Fruit fly (Drosophila melanogaster): ENCODE results near the gene CG5641.

The CG5641 gene

dm6 chr3R:12402935-12403334 lies 26.1 kb downstream of the CG5641 start (continued):
- TF ChIP-seq dsx (GFP tag; optimal IDR thresholded peaks at IDR 0.05; ENCODE audit: poor library complexity, severe bottlenecking) = peak; percentile 98
- TF ChIP-seq esn (GFP tag; optimal IDR thresholded peaks at IDR 0.05) = peak; percentile 98
- TF ChIP-seq CG1621 (tag; optimal IDR thresholded peaks at IDR 0.05) = peak; percentile 94
- TF ChIP-seq dac (GFP tag; optimal IDR thresholded peaks at IDR 0.05) = peak; percentile 86
- TF ChIP-seq Gug (GFP tag; IDR thresholded peaks at IDR 0.05) = peak; percentile 85
- peak; percentile 99 for TF ChIP-seq svp (GFP tag)
- peak; percentile 97 for TF ChIP-seq lz (GFP tag; optimal IDR thresholded peaks at IDR 0.05)
- peak; percentile 96 for TF ChIP-seq CG11902 (GFP tag; optimal IDR thresholded peaks at IDR 0.05)
- TF ChIP-seq Hr38 (GFP tag; optimal IDR thresholded peaks at IDR 0.05) = no peak
- peak; percentile 98 for TF ChIP-seq spab (GFP tag; optimal IDR thresholded peaks at IDR 0.05)
- TF ChIP-seq CG3919 (GFP tag; optimal IDR thresholded peaks at IDR 0.05) = peak; percentile 100
- TF ChIP-seq pdm3 (GFP tag; optimal IDR thresholded peaks at IDR 0.05) = peak; percentile 93
- TF ChIP-seq Lpt (GFP tag; optimal IDR thresholded peaks at IDR 0.05) = peak; percentile 81
- TF ChIP-seq ss (GFP tag; optimal IDR thresholded peaks at IDR 0.05) = peak; percentile 97 to 98
- TF ChIP-seq topi (GFP tag; optimal IDR thresholded peaks at IDR 0.05) = peak; percentile 100
- peak; percentile 99 for TF ChIP-seq CG6854 (GFP tag; optimal IDR thresholded peaks at IDR 0.05)
- TF ChIP-seq Ets96B (tag; optimal IDR thresholded peaks at IDR 0.05) = peak; percentile 98
- TF ChIP-seq CG31627 (GFP tag; optimal IDR thresholded peaks at IDR 0.05) = peak; percentile 96
- TF ChIP-seq Sox14 (GFP tag; optimal IDR thresholded peaks at IDR 0.05) = peak; percentile 96
- peak; percentile 94 for TF ChIP-seq CG8319 (GFP tag; optimal IDR thresholded peaks at IDR 0.05)
- TF ChIP-seq Eip93F (GFP tag; optimal IDR thresholded peaks at IDR 0.05) = peak; percentile 96
- peak; percentile 75 for TF ChIP-seq CG11294 (GFP tag; IDR thresholded peaks at IDR 0.05)
- TF ChIP-seq fd85E (GFP tag; optimal IDR thresholded peaks at IDR 0.05) = peak; percentile 97
- TF ChIP-seq CG15336 (GFP tag; IDR thresholded peaks at IDR 0.05) = peak; percentile 95
- TF ChIP-seq CG6808 (GFP tag; optimal IDR thresholded peaks at IDR 0.05) = peak; percentile 95
- peak; percentile 94 for TF ChIP-seq net (GFP tag; optimal IDR thresholded peaks at IDR 0.05)
- TF ChIP-seq CG8632 (GFP tag; optimal IDR thresholded peaks at IDR 0.05) = peak; percentile 97

- TF ChIP-seq CG7368 (GFP tag; optimal IDR thresholded peaks at IDR 0.05) (no peak), CG6854 (GFP tag; optimal IDR thresholded peaks at IDR 0.05) (peak; percentile 51), fkh (GFP tag; optimal IDR thresholded peaks at IDR 0.05) (peak; percentile 98)
Measured at dm6 chr3R:12401672-12402296, 27.3 kb downstream of the CG5641 start, which contains the start of gene DNAlig3. Gene DNAlig3 (minus strand): TSS chr3R:12401839.

dm6 chr3R:12398620-12399247 lies 30.3 kb downstream of the CG5641 start, which contains the start of gene Cyp9f3:
Gene Cyp9f3 (minus strand): TSS chr3R:12398929.
- TF ChIP-seq vri (GFP tag; optimal IDR thresholded peaks at IDR 0.05) (peak; percentile 44), CG6163 (GFP tag; IDR thresholded peaks at IDR 0.05) (no peak), svp (GFP tag) (peak; percentile 43), CG3032 (tag; optimal IDR thresholded peaks at IDR 0.05) (no peak), Ets96B (tag; optimal IDR thresholded peaks at IDR 0.05) (no peak), Lpt (GFP tag; optimal IDR thresholded peaks at IDR 0.05) (no peak), Hr39 (GFP tag; optimal IDR thresholded peaks at IDR 0.05) (no peak), CG31627 (GFP tag; optimal IDR thresholded peaks at IDR 0.05) (no peak), CG6792 (GFP tag; optimal IDR thresholded peaks at IDR 0.05) (no peak), Eip75B (GFP tag; optimal IDR thresholded peaks at IDR 0.05) (no peak), ss (GFP tag; optimal IDR thresholded peaks at IDR 0.05) (no peak), CG6854 (GFP tag; optimal IDR thresholded peaks at IDR 0.05) (no peak), CG11294 (GFP tag; IDR thresholded peaks at IDR 0.05) (no peak), Sox15 (GFP tag; optimal IDR thresholded peaks at IDR 0.05) (no peak), achi (GFP tag; optimal IDR thresholded peaks at IDR 0.05) (no peak), CG7368 (GFP tag; optimal IDR thresholded peaks at IDR 0.05) (no peak), dsx (GFP tag; optimal IDR thresholded peaks at IDR 0.05; ENCODE audit: poor library complexity, severe bottlenecking) (no peak)
